Worm (Caenorhabditis elegans): ENCODE results near the gene hsp-75.
A peak's percentile ranks its signal among the peaks of the same experiment; 100 is the strongest.

The hsp-75 gene

DNA sequence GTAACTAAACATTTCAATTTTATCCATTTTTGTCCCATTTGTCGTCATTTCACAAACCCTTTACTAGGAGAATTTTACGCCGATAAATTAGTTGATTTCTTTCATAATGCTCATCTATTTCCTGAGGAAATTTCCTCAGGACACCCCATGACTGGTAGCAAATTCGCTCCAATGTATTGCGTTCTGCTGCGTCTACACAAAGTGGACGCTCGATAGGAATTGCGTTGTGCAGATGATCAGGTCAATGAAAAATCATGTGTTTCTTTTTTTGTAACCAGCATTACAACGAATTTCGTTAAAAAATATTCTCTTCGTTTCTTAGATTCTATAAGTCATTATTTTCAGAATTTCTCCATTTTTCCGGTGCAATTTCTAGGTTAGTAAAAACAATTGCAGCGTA, 44.7 kb downstream of the hsp-75 start, which contains the start of gene epg-4:
TSS of gene epg-4 (plus strand) at position 346 of the 400 bp plus-strand sequence.
- TF ChIP-seq ZK546.5 (tag; optimal IDR thresholded peaks at IDR 0.05) (no peak), ztf-4 (tag; optimal IDR thresholded peaks at IDR 0.05) (no peak), nhr-25 (tag; optimal IDR thresholded peaks at IDR 0.05) (no peak), nhr-129 (tag; optimal IDR thresholded peaks at IDR 0.05) (peak; percentile 78), unc-55 (GFP tag; optimal IDR thresholded peaks at IDR 0.05) (peak; percentile 57), unc-39 (tag; optimal IDR thresholded peaks at IDR 0.05) (no peak), ztf-1 (GFP tag; conservative IDR thresholded peaks at IDR 0.05) (no peak), crh-2 (tag; optimal IDR thresholded peaks at IDR 0.05) (peak; percentile 21), fos-1 (tag; optimal IDR thresholded peaks at IDR 0.05) (peak; percentile 48), C34F6.9 (tag; optimal IDR thresholded peaks at IDR 0.05) (peak; percentile 76), Y55F3AM.14 (GFP tag; optimal IDR thresholded peaks at IDR 0.05) (no peak), lsy-2 (tag; optimal IDR thresholded peaks at IDR 0.05) (peak in 1 of 2 experiments; percentile 57), snpc-4 (tag; optimal IDR thresholded peaks at IDR 0.05) (no peak), ceh-82 (tag; optimal IDR thresholded peaks at IDR 0.05) (no peak), ceh-16 (tag; optimal IDR thresholded peaks at IDR 0.05) (no peak), sma-3 (GFP tag; optimal IDR thresholded peaks at IDR 0.05) (no peak), gmeb-1 (tag; optimal IDR thresholded peaks at IDR 0.05) (no peak), mbf-1 (tag; optimal IDR thresholded peaks at IDR 0.05) (no peak), F13H6.1 (tag; optimal IDR thresholded peaks at IDR 0.05) (no peak), nhr-23 (tag; optimal IDR thresholded peaks at IDR 0.05) (no peak), nhr-11 (tag; optimal IDR thresholded peaks at IDR 0.05) (no peak), alr-1 (tag; optimal IDR thresholded peaks at IDR 0.05) (no peak), ztf-11 (tag; optimal IDR thresholded peaks at IDR 0.05) (no peak)

DNA sequence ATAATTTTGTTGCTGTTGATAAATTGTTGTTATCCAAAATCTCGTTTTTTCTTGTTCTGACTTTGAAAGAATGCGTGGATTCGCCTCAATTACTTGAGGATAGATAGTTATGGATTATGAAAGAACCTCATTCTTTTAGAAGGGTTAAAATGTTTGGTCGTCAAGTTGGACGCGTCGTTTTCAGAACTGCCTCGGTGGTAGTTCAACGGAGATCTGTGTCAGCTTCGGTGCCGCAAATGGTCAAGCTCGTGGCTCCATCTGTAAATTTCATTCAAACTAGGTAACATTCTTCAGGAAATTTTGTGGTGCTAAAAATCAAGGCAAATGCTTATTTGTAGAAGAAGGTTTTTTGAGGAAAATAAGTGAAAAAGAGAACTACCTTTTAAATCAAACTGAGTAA, 45.9 kb downstream of the hsp-75 start, which contains the start of gene ndab-2:
TSS of gene ndab-2 (plus strand) at position 140 of the 400 bp plus-strand sequence.
- TF ChIP-seq snpc-4 (tag; optimal IDR thresholded peaks at IDR 0.05): no peak
- peak; percentile 12 for TF ChIP-seq ztf-4 (tag; optimal IDR thresholded peaks at IDR 0.05)

DNA sequence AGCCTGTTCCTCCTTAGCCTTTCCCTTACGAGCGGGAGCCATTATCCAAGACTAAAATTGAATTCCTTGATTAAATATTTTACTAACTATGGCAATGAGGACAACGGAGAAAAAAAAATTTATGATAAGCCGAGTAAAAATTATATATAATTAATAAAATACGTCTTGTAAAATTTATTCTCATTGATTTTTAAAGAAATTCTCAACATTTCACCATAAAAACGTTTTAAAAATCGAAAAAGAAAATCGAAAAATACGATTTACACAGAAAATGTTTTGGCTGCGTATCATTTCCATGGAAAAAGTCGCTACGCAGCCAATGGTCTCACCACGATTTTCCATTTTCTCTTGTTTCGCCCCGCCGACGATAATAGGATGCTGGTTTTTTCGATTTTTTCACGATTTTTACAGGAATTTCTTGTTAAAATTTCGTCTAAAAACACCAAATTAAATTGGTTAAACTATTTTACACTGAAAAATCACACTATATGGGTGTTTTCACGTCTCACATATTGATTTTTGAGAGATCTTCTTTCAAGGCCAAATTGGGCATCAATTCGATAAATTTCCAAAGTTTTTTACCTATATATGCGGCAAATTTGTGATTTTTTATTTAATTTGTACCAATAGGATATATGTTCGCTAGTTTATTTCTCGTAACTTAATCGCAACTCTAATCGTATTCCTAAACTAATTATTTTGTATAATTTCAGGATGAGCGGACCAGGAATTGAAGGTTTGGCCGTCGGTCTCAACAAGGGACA, 46.8 kb downstream of the hsp-75 start, which contains the start of the genes rps-14 and rpl-36:
TSS of gene rps-14 (minus strand) at position 51 of the 764 bp plus-strand sequence.
TSS of gene rpl-36 (plus strand) at position 714 of the 764 bp plus-strand sequence.
- peak; percentile 88 for TF ChIP-seq gmeb-1 (tag; optimal IDR thresholded peaks at IDR 0.05)
- TF ChIP-seq skn-1 (tag; optimal IDR thresholded peaks at IDR 0.05): no peak
- peak; percentile 88 for TF ChIP-seq sma-9 (GFP tag; optimal IDR thresholded peaks at IDR 0.05)
- no peak for TF ChIP-seq sma-9 (tag; optimal IDR thresholded peaks at IDR 0.05)
- TF ChIP-seq nhr-6 (tag; optimal IDR thresholded peaks at IDR 0.05): peak; percentile 91
- no peak for TF ChIP-seq Y55F3AM.14 (GFP tag; optimal IDR thresholded peaks at IDR 0.05)
- TF ChIP-seq nhr-10 (tag; optimal IDR thresholded peaks at IDR 0.05): peak; percentile 47
- TF ChIP-seq nhr-12 (tag; optimal IDR thresholded peaks at IDR 0.05): no peak
- no peak for TF ChIP-seq elt-3 (tag; optimal IDR thresholded peaks at IDR 0.05)
- TF ChIP-seq unc-55 (GFP tag; optimal IDR thresholded peaks at IDR 0.05): peak; percentile 93
- peak; percentile 88 for TF ChIP-seq blmp-1 (tag; optimal IDR thresholded peaks at IDR 0.05; ENCODE audit: insufficient read depth)
- TF ChIP-seq lin-13 (GFP tag; optimal IDR thresholded peaks at IDR 0.05): peak; percentile 91
- TF ChIP-seq snpc-4 (tag; optimal IDR thresholded peaks at IDR 0.05): peak; percentile 74
- TF ChIP-seq ZK546.5 (tag; optimal IDR thresholded peaks at IDR 0.05): peak; percentile 87
- TF ChIP-seq egl-27 (tag; optimal IDR thresholded peaks at IDR 0.05): peak; percentile 91
- TF ChIP-seq fos-1 (tag; optimal IDR thresholded peaks at IDR 0.05): peak; percentile 71
- peak; percentile 88 for TF ChIP-seq nhr-129 (tag; optimal IDR thresholded peaks at IDR 0.05)
- TF ChIP-seq mdl-1 (tag; optimal IDR thresholded peaks at IDR 0.05): peak in 1 of 2 experiments; percentile 19
- peak; percentile 74 for TF ChIP-seq ceh-16 (tag; optimal IDR thresholded peaks at IDR 0.05)
- peak; percentile 23 for TF ChIP-seq ceh-82 (tag; optimal IDR thresholded peaks at IDR 0.05)
- TF ChIP-seq ama-1 (optimal IDR thresholded peaks at IDR 0.05): peak; percentile 87
- TF ChIP-seq lin-11 (tag; optimal IDR thresholded peaks at IDR 0.05): peak; percentile 79
- TF ChIP-seq zag-1 (tag; optimal IDR thresholded peaks at IDR 0.05): no peak
- TF ChIP-seq lin-39 (tag; optimal IDR thresholded peaks at IDR 0.05): no peak
- no peak for TF ChIP-seq ztf-1 (GFP tag; conservative IDR thresholded peaks at IDR 0.05)
- TF ChIP-seq lsy-2 (tag; optimal IDR thresholded peaks at IDR 0.05): peak; percentile 83 to 96
- no peak for TF ChIP-seq nhr-23 (tag; optimal IDR thresholded peaks at IDR 0.05)
- peak; percentile 94 for TF ChIP-seq crh-2 (tag; optimal IDR thresholded peaks at IDR 0.05)
- no peak for TF ChIP-seq nhr-237 (tag; optimal IDR thresholded peaks at IDR 0.05)
- TF ChIP-seq C34F6.9 (tag; optimal IDR thresholded peaks at IDR 0.05): peak; percentile 95
- TF ChIP-seq F13H6.1 (tag; optimal IDR thresholded peaks at IDR 0.05): peak; percentile 83
- no peak for TF ChIP-seq peb-1 (tag; optimal IDR thresholded peaks at IDR 0.05)
- peak; percentile 44 for TF ChIP-seq R02D3.7 (tag; optimal IDR thresholded peaks at IDR 0.05)
- peak; percentile 23 for TF ChIP-seq nhr-77 (tag; optimal IDR thresholded peaks at IDR 0.05)
- peak; percentile 74 for TF ChIP-seq mab-5 (tag; optimal IDR thresholded peaks at IDR 0.05)
- no peak for TF ChIP-seq mbf-1 (tag; optimal IDR thresholded peaks at IDR 0.05)
- no peak for TF ChIP-seq ztf-11 (tag; optimal IDR thresholded peaks at IDR 0.05)
- peak; percentile 80 for TF ChIP-seq ztf-4 (tag; optimal IDR thresholded peaks at IDR 0.05)
- no peak for TF ChIP-seq elt-1 (tag; optimal IDR thresholded peaks at IDR 0.05)
- TF ChIP-seq unc-39 (tag; optimal IDR thresholded peaks at IDR 0.05): no peak
- TF ChIP-seq aly-2 (tag; optimal IDR thresholded peaks at IDR 0.05): no peak
- TF ChIP-seq alr-1 (tag; optimal IDR thresholded peaks at IDR 0.05): no peak
- peak; percentile 93 for TF ChIP-seq nhr-25 (tag; optimal IDR thresholded peaks at IDR 0.05)
- TF ChIP-seq nhr-11 (tag; optimal IDR thresholded peaks at IDR 0.05): no peak
